Fruit fly (Drosophila melanogaster) whole organism, embryonic: Measurements from ENCODE around the gene Exd2.
A peak's percentile ranks its signal among the peaks of the same experiment; 100 is the strongest.

Source experiments
- BtbVII ChIP-seq: fragments of 200-800 bp; sonication (Bioruptor generic); optimal IDR thresholded peaks from 3 replicates; lab custom pipeline; 2017; ENCODE audit warnings: missing biosample characterization, mild to moderate bottlenecking, missing genetic modification characterization
- CG11504 ChIP-seq: fragments of 200-800 bp; sonication (Bioruptor generic); optimal IDR thresholded peaks from 3 replicates; lab custom pipeline; 2019; ENCODE audit warnings: missing biosample characterization, mild to moderate bottlenecking, missing genetic modification characterization, moderate library complexity
- CG11723 ChIP-seq: fragments of 200-800 bp; sonication (Bioruptor generic); optimal IDR thresholded peaks from 2 replicates; lab custom pipeline; 2017; ENCODE audit warnings: missing biosample characterization, mild to moderate bottlenecking, missing genetic modification characterization
- CG14710 ChIP-seq: fragments of 200-800 bp; sonication (Bioruptor generic); optimal IDR thresholded peaks from 3 replicates; lab custom pipeline; 2019; ENCODE audit warnings: missing biosample characterization, mild to moderate bottlenecking, missing genetic modification characterization, moderate library complexity
- CG1603 ChIP-seq: fragments of 200-800 bp; sonication (Bioruptor generic); optimal IDR thresholded peaks from 2 replicates; lab custom pipeline; 2019; ENCODE audit warnings: missing biosample characterization, mild to moderate bottlenecking, missing genetic modification characterization, moderate library complexity
- CG16779 ChIP-seq: fragments of 200-800 bp; sonication (Bioruptor generic); IDR thresholded peaks from 2 replicates; pipeline ENCODE4 v1.3.6; 2022; ENCODE audit warnings: missing biosample characterization, missing genetic modification characterization
- CG18599 ChIP-seq: fragments of 200-800 bp; sonication (Bioruptor generic); optimal IDR thresholded peaks from 3 replicates; lab custom pipeline; 2017; ENCODE audit warnings: missing biosample characterization, missing genetic modification characterization, mild to moderate bottlenecking, moderate library complexity, missing genetic modification reagents
- CG18764 ChIP-seq: fragments of 200-800 bp; sonication (Bioruptor generic); optimal IDR thresholded peaks from 3 replicates; lab custom pipeline; 2016; ENCODE audit warnings: missing biosample characterization, missing genetic modification characterization
- CG2120 ChIP-seq: fragments of 200-800 bp; sonication (Bioruptor generic); optimal IDR thresholded peaks from 3 replicates; lab custom pipeline; 2016; ENCODE audit warnings: missing biosample characterization, missing genetic modification characterization
- CG2199 ChIP-seq: fragments of 200-800 bp; sonication (Bioruptor generic); IDR thresholded peaks from 3 replicates; pipeline ENCODE4 v1.3.6; 2022; ENCODE audit warnings: missing biosample characterization, missing genetic modification characterization
- CG2678 ChIP-seq: fragments of 200-800 bp; sonication (Bioruptor generic); optimal IDR thresholded peaks from 3 replicates; lab custom pipeline; 2019; ENCODE audit warnings: missing biosample characterization, mild to moderate bottlenecking, missing genetic modification characterization, moderate library complexity
- CG3281 ChIP-seq: fragments of 200-800 bp; sonication (Bioruptor generic); optimal IDR thresholded peaks from 3 replicates; lab custom pipeline; 2017; ENCODE audit warnings: missing biosample characterization, mild to moderate bottlenecking, missing genetic modification characterization
- CG7839 ChIP-seq: fragments of 200-800 bp; sonication (Bioruptor generic); optimal IDR thresholded peaks from 3 replicates; lab custom pipeline; 2018; ENCODE audit warnings: missing biosample characterization, mild to moderate bottlenecking, missing genetic modification characterization, moderate library complexity
- CG8281 ChIP-seq: fragments of 200-800 bp; sonication (Bioruptor generic); optimal IDR thresholded peaks from 2 replicates; lab custom pipeline; 2018; ENCODE audit warnings: missing biosample characterization, mild to moderate bottlenecking, missing genetic modification characterization, moderate library complexity
- CG9215 ChIP-seq: fragments of 200-800 bp; sonication (Bioruptor generic); IDR thresholded peaks from 2 replicates; pipeline ENCODE4 v1.3.6; 2022; ENCODE audit warnings: missing biosample characterization, missing genetic modification characterization
- CG9437 ChIP-seq: fragments of 200-800 bp; sonication (Bioruptor generic); optimal IDR thresholded peaks from 2 replicates; lab custom pipeline; 2018; ENCODE audit warnings: missing biosample characterization, mild to moderate bottlenecking, missing genetic modification characterization
- Dp ChIP-seq: fragments of 200-800 bp; sonication (Bioruptor generic); optimal IDR thresholded peaks from 2 replicates; lab custom pipeline; 2018; ENCODE audit warnings: missing biosample characterization, mild to moderate bottlenecking, missing genetic modification characterization, moderate library complexity
- Ets65A ChIP-seq: fragments of 200-800 bp; sonication (Bioruptor generic); peaks from one replicate; lab custom pipeline; 2016; ENCODE audit warnings: missing biosample characterization, missing genetic modification characterization
- Fer1 ChIP-seq: fragments of 200-800 bp; sonication (Bioruptor generic); optimal IDR thresholded peaks from 2 replicates; lab custom pipeline; 2017; ENCODE audit warnings: missing biosample characterization, mild to moderate bottlenecking, missing genetic modification characterization
- Gug ChIP-seq: fragments of 200-800 bp; sonication (Bioruptor generic); IDR thresholded peaks from 4 replicates; pipeline ENCODE4 v1.3.6; 2022; ENCODE audit warnings: missing biosample characterization, missing genetic modification characterization
- HLH4C ChIP-seq: fragments of 200-800 bp; sonication (Bioruptor generic); IDR thresholded peaks from 3 replicates; pipeline ENCODE4 v1.3.6; 2022; ENCODE audit warnings: missing biosample characterization, missing genetic modification characterization; ENCODE audit not compliant: partially characterized antibody
- HmgZ ChIP-seq: fragments of 200-800 bp; sonication (Bioruptor generic); optimal IDR thresholded peaks from 2 replicates; lab custom pipeline; 2018; ENCODE audit warnings: missing biosample characterization, mild to moderate bottlenecking, missing genetic modification characterization
- Hmr ChIP-seq: fragments of 200-800 bp; sonication (Bioruptor generic); optimal IDR thresholded peaks from 3 replicates; lab custom pipeline; 2017; ENCODE audit warnings: mild to moderate bottlenecking, missing biosample characterization, missing genetic modification reagents, missing genetic modification characterization
- Hsf ChIP-seq: fragments of 200-800 bp; sonication (Bioruptor generic); optimal IDR thresholded peaks from 3 replicates; lab custom pipeline; 2016; ENCODE audit warnings: missing biosample characterization, missing genetic modification characterization
- Med ChIP-seq: fragments of 200-800 bp; sonication (Bioruptor generic); peaks from one replicate; lab custom pipeline; 2016; ENCODE audit warnings: missing biosample characterization, missing genetic modification characterization, mild to moderate bottlenecking, inconsistent platforms, moderate library complexity
- Meics ChIP-seq: fragments of 200-800 bp; sonication (Bioruptor generic); optimal IDR thresholded peaks from 2 replicates; lab custom pipeline; 2017; ENCODE audit warnings: missing biosample characterization, mild to moderate bottlenecking, missing genetic modification characterization
- Ptx1 ChIP-seq: fragments of 200-800 bp; sonication (Bioruptor generic); IDR thresholded peaks from 2 replicates; pipeline ENCODE4 v1.3.6; 2022; ENCODE audit warnings: missing biosample characterization, missing genetic modification characterization
- abd-A ChIP-seq: fragments of 200-800 bp; sonication (Bioruptor generic); optimal IDR thresholded peaks from 3 replicates; lab custom pipeline; 2019; ENCODE audit warnings: missing biosample characterization, mild to moderate bottlenecking, missing genetic modification characterization, moderate library complexity
- chinmo ChIP-seq: fragments of 200-800 bp; sonication (Bioruptor generic); IDR thresholded peaks from 4 replicates; pipeline ENCODE4 v1.3.6; 2022; ENCODE audit warnings: missing biosample characterization, missing genetic modification characterization; ENCODE audit not compliant: partially characterized antibody
- crc ChIP-seq: fragments of 200-800 bp; sonication (Bioruptor generic); optimal IDR thresholded peaks from 2 replicates; lab custom pipeline; 2016; ENCODE audit warnings: missing biosample characterization, missing genetic modification characterization
- dysf ChIP-seq: fragments of 200-800 bp; sonication (Bioruptor generic); IDR thresholded peaks from 3 replicates; pipeline ENCODE4 v1.3.6; 2022; ENCODE audit warnings: missing biosample characterization, missing genetic modification characterization
- gem ChIP-seq: fragments of 200-800 bp; sonication (Bioruptor generic); optimal IDR thresholded peaks from 2 replicates; lab custom pipeline; 2019; ENCODE audit warnings: missing biosample characterization, mild to moderate bottlenecking, missing genetic modification characterization, moderate library complexity
- grau ChIP-seq: fragments of 200-800 bp; optimal IDR thresholded peaks from 3 replicates; lab custom pipeline; 2019; ENCODE audit warnings: missing biosample characterization, mild to moderate bottlenecking, missing genetic modification characterization, moderate library complexity
- lab ChIP-seq: fragments of 200-800 bp; sonication (Bioruptor generic); optimal IDR thresholded peaks from 3 replicates; lab custom pipeline; 2017; ENCODE audit warnings: missing biosample characterization, missing genetic modification characterization, mild to moderate bottlenecking, moderate library complexity, missing genetic modification reagents
- row ChIP-seq: fragments of 200-800 bp; sonication (Bioruptor generic); IDR thresholded peaks from 3 replicates; pipeline ENCODE4 v1.3.6; 2022; ENCODE audit warnings: missing biosample characterization, missing genetic modification characterization
- sens ChIP-seq: fragments of 200-800 bp; sonication (Bioruptor generic); peaks from one replicate; lab custom pipeline; 2016; ENCODE audit warnings: missing biosample characterization, missing genetic modification characterization
- tna ChIP-seq: fragments of 200-800 bp; sonication (Bioruptor generic); IDR thresholded peaks from 2 replicates; pipeline ENCODE4 v1.3.6; 2022; ENCODE audit warnings: missing biosample characterization, missing genetic modification characterization; ENCODE audit not compliant: partially characterized antibody
- unc-4 ChIP-seq: fragments of 200-800 bp; sonication (Bioruptor generic); IDR thresholded peaks from 2 replicates; pipeline ENCODE4 v1.3.6; 2022; ENCODE audit warnings: missing biosample characterization, missing genetic modification characterization; ENCODE audit not compliant: partially characterized antibody
- zen2 ChIP-seq: fragments of 200-800 bp; sonication (Bioruptor generic); IDR thresholded peaks from 3 replicates; pipeline ENCODE4 v1.3.6; 2022; ENCODE audit warnings: missing biosample characterization, missing genetic modification characterization; ENCODE audit not compliant: partially characterized antibody

The Exd2 gene

DNA sequence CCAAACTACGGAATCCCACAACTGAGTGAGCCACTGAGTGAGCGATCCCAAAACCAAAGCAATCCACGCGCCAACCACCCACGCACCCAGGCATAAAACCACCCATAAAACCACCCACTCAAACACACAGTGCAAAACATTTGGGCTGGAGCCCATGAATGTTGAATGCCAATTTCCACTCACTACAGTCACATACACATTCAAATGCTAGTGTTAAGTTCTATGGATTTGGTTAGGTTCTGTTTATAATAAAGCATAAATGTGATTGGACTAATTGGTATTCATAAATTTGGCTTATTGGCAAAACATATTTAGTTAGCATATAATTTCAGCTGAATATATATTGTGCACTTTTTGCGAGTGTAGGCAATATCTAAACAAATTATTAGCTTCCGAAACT is 34.2 kb upstream of the Exd2 start:
- no peak for TF ChIP-seq HmgZ (tag; lab: Kevin White, UChicago)
- peak; percentile 43 for TF ChIP-seq CG2678
- peak; percentile 51 for TF ChIP-seq CG18599
- no peak for TF ChIP-seq CG2199
- peak; percentile 2 for TF ChIP-seq CG7839 (tag; lab: Kevin White, UChicago)
- TF ChIP-seq dysf (GFP tag; lab: Robert Waterston, UW): no peak
- peak; percentile 34 for TF ChIP-seq CG11504 (tag; lab: Kevin White, UChicago)
- TF ChIP-seq Dp: no peak
- TF ChIP-seq Hsf (GFP tag; lab: Kevin White, UChicago): peak; percentile 3
- TF ChIP-seq CG2120 (GFP tag; lab: Kevin White, UChicago): peak; percentile 18
- peak; percentile 21 for TF ChIP-seq sens
- no peak for TF ChIP-seq CG11723 (GFP tag; lab: Kevin White, UChicago)
- TF ChIP-seq Med (GFP tag; lab: Kevin White, UChicago): peak; percentile 58
- TF ChIP-seq CG3281 (GFP tag; lab: Kevin White, UChicago): no peak
- TF ChIP-seq crc (GFP tag; lab: Kevin White, UChicago): no peak
- TF ChIP-seq CG16779: no peak
- peak; percentile 45 for TF ChIP-seq abd-A (tag; lab: Kevin White, UChicago)
- no peak for TF ChIP-seq Ets65A
- peak; percentile 19 for TF ChIP-seq gem (tag; lab: Kevin White, UChicago)
- no peak for TF ChIP-seq unc-4 (GFP tag; lab: Robert Waterston, UW)
- TF ChIP-seq CG1603 (tag; lab: Kevin White, UChicago): no peak
- TF ChIP-seq CG9437 (GFP tag; lab: Kevin White, UChicago): no peak
- TF ChIP-seq CG9215 (GFP tag; lab: Robert Waterston, UW): peak; percentile 5; the same call in 1 of the 2 replicates
- peak; percentile 16 for TF ChIP-seq Meics (GFP tag; lab: Kevin White, UChicago)
- peak; percentile 31 for TF ChIP-seq Hmr (GFP tag; lab: Kevin White, UChicago)
- peak; percentile 35; the same call in 1 of the 3 replicates for TF ChIP-seq row (GFP tag; lab: Robert Waterston, UW)
- TF ChIP-seq tna (GFP tag; lab: Robert Waterston, UW): no peak
- TF ChIP-seq Fer1 (GFP tag; lab: Kevin White, UChicago): peak; percentile 8
- TF ChIP-seq Gug (GFP tag; lab: Robert Waterston, UW): no peak
- peak; percentile 30 for TF ChIP-seq lab (GFP tag; lab: Kevin White, UChicago)
- TF ChIP-seq grau (tag; lab: Kevin White, UChicago): peak; percentile 11
- TF ChIP-seq BtbVII (GFP tag; lab: Kevin White, UChicago): peak; percentile 19
- TF ChIP-seq CG14710 (tag; lab: Kevin White, UChicago): no peak

DNA sequence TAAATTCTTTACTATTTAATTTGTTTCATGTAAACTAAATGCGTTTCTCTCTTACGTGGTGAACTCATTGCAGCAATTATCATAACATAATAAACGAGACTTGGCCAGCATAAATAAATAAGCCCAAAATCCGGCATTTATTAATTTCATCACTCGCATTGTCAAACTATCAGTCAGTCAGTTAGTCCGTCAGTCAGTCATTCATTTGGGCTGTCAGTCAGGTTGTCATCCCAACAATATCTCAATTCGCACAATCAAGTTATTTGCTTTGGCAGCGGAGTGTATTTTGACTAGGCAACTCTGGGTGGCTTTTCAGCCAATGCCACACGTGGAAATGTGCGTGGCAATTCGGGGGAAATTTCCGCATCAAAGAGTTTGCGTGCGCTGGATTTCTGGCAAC is 32.3 kb upstream of the Exd2 start:
- TF ChIP-seq HLH4C (no peak), chinmo (GFP tag; lab: Robert Waterston, UW) (no peak), Ptx1 (GFP tag; lab: Robert Waterston, UW) (no peak), zen2 (GFP tag; lab: Robert Waterston, UW) (no peak), CG8281 (tag; lab: Kevin White, UChicago) (peak; percentile 93), CG18764 (no peak)
- TF ChIP-seq, all 482 proteins: peak for 1
